Fruit fly (Drosophila melanogaster): ENCODE results near the gene SdhAL.

DNA sequence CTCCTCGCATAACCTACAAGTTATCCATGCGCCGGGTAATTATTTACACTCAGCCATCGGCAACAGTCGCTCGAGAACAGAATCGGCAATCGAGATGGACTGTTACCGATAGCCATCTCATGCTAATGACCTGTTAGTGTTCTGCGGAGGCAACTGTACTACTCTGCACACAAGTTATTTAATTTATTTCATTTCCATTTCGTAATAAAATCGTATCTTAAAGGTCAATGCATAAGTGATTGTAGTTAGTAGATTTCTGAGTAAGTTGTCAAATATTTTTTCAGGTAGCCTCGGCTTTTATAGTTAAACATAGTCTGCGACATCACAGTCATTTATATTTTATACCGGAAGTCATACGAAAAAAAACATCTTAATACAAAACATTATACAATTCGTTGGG lies 3.3 kb downstream of the SdhAL start, which contains the start of gene CG11588:
- no peak for TF ChIP-seq GATAe (GFP tag; conservative IDR thresholded peaks at IDR 0.05)
- TF ChIP-seq croc (GFP tag; conservative IDR thresholded peaks at IDR 0.05), result no peak
- TF ChIP-seq gfzf (GFP tag; optimal IDR thresholded peaks at IDR 0.05), result no peak
- TF ChIP-seq Meics (GFP tag; optimal IDR thresholded peaks at IDR 0.05), result no peak
- no peak for TF ChIP-seq pum (GFP tag; optimal IDR thresholded peaks at IDR 0.05)
- TF ChIP-seq Optix (GFP tag; IDR thresholded peaks at IDR 0.05), result no peak
- TF ChIP-seq toy (GFP tag; IDR thresholded peaks at IDR 0.05), result no peak
- TF ChIP-seq pan (optimal IDR thresholded peaks at IDR 0.05), result no peak
- no peak for TF ChIP-seq pan (GFP tag; optimal IDR thresholded peaks at IDR 0.05 in 1 of 2, IDR thresholded peaks at IDR 0.05 in 1 of 2)

Measured in whole organism, embryonic.